Worm (Caenorhabditis elegans) whole organism, young adult: ENCODE data around the gene C08F1.12.
"Not testable (repeated sequence)": the region's sequence is repeated elsewhere in the genome, so short reads cannot be mapped to it uniquely, and the experiment has no call there.

ENCODE experiments used
- Y67H2A.10 ChIP-seq: fragments of 200-800 bp; sonication (Bioruptor generic); conservative IDR thresholded peaks from 2 replicates; pipeline ENCODE4 v1.3.6; 2022; ENCODE audit warnings: missing genetic modification reagents, missing genetic modification characterization, missing compliant biosample characterization
- Y95B8A.8 ChIP-seq: fragments of 200-800 bp; sonication (Bioruptor generic); IDR thresholded peaks from 2 replicates; pipeline ENCODE4 v1.3.6; 2022; ENCODE audit warnings: missing genetic modification reagents, missing genetic modification characterization, missing compliant biosample characterization
- ama-1 ChIP-seq, 3 experiments: fragments of 150-350 bp in 1 of 3; sonication (generic microtip) in 2 of 3; optimal IDR thresholded peaks; 2 replicates each; lab custom pipeline; 2014 to 2018; ENCODE audit warnings: missing biosample characterization in 2 of 3, missing genetic modification characterization in 2 of 3, missing genetic modification reagents in 2 of 3
- aptf-3 ChIP-seq: fragments of 200-800 bp; sonication (Bioruptor generic); IDR thresholded peaks from 2 replicates; pipeline ENCODE4 v1.3.6; 2022; ENCODE audit warnings: missing genetic modification characterization, missing compliant biosample characterization
- bed-2 ChIP-seq: fragments of 200-800 bp; sonication (Bioruptor generic); IDR thresholded peaks from 2 replicates; pipeline ENCODE4 v1.3.6; 2022; ENCODE audit warnings: missing genetic modification reagents, missing genetic modification characterization, missing compliant biosample characterization
- ccch-3 ChIP-seq: fragments of 200-800 bp; sonication (Bioruptor generic); optimal IDR thresholded peaks from 2 replicates; lab custom pipeline; 2018; ENCODE audit warnings: mild to moderate bottlenecking, missing genetic modification characterization, missing compliant biosample characterization
- die-1 ChIP-seq: sonication (generic microtip); optimal IDR thresholded peaks from 2 replicates; lab custom pipeline; 2016; ENCODE audit warnings: missing genotype, mild to moderate bottlenecking, missing genetic modification characterization, missing compliant biosample characterization
- dpl-1 ChIP-seq: fragments of 150-350 bp; optimal IDR thresholded peaks from 2 replicates; lab custom pipeline; 2014; ENCODE audit warnings: missing biosample characterization, missing genetic modification reagents, missing genetic modification characterization
- mxl-1 ChIP-seq: sonication (generic microtip); optimal IDR thresholded peaks from 2 replicates; lab custom pipeline; 2016; ENCODE audit warnings: missing genetic modification characterization, missing compliant biosample characterization
- nhr-90 ChIP-seq: sonication (generic microtip); optimal IDR thresholded peaks from 2 replicates; lab custom pipeline; 2016; ENCODE audit warnings: missing genotype, mild to moderate bottlenecking, missing genetic modification characterization, missing compliant biosample characterization
- pha-4 ChIP-seq: fragments of 150-350 bp; sonication (generic microtip); optimal IDR thresholded peaks from 2 replicates; lab custom pipeline; 2014; ENCODE audit warnings: missing biosample characterization, missing genetic modification reagents, missing genetic modification characterization
- ztf-6 ChIP-seq: fragments of 200-800 bp; sonication (Bioruptor generic); IDR thresholded peaks from 2 replicates; pipeline ENCODE4 v1.3.6; 2022; ENCODE audit warnings: missing genetic modification reagents, missing genetic modification characterization, missing compliant biosample characterization

ce11 chrII:1824329-1824728 lies 18.1 kb upstream of the C08F1.12 start, which contains the start of gene math-41:
- not testable (repeated sequence) for TF ChIP-seq aptf-3 (GFP tag; lab: Robert Waterston, UW); mxl-1 (tag; lab: Kevin White, UChicago); pha-4 (tag; lab: Kevin White, UChicago); nhr-90; ztf-6 (GFP tag; lab: Robert Waterston, UW); dpl-1 (GFP tag; lab: Kevin White, UChicago); ccch-3 (GFP tag; lab: Kevin White, UChicago); Y67H2A.10 (GFP tag; lab: Robert Waterston, UW); die-1 (tag; lab: Kevin White, UChicago); ama-1 (optimal IDR thresholded peaks at IDR 0.05; lab: Kevin White, UChicago); ama-1 (GFP tag; optimal IDR thresholded peaks at IDR 0.05; lab: Kevin White, UChicago); bed-2 (GFP tag; lab: Robert Waterston, UW); Y95B8A.8 (GFP tag; lab: Robert Waterston, UW)
